Fruit fly (Drosophila melanogaster): Measurements from ENCODE around the gene CG31730.
A peak's percentile ranks its signal among the peaks of the same experiment; 100 is the strongest.

CG31730 gene

DNA sequence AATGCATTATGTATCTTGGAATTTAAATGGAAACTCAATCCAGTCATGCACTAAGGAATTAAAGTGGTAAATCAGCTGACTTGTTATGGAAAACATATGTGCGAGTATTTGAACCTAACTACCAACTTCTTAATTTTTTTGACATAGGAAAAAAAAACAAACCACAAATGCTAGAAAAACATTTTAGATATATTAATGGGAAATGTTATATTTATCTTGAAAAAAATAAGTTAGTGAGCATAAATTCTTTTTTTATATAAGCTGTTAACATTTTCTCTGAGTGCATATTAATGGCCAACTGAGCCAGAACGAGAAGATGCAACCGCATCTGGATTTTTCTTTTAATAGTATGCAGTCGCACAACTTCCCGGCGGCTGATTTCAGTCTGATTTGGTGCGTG is 8.4 kb downstream of the CG31730 start:
- TF ChIP-seq fd96Ca (GFP tag; IDR thresholded peaks at IDR 0.05) (no peak), D1 (tag; optimal IDR thresholded peaks at IDR 0.05) (no peak), Ets98B (GFP tag; IDR thresholded peaks at IDR 0.05) (no peak), Pif1B (GFP tag; optimal IDR thresholded peaks at IDR 0.05) (no peak), CG15710 (tag; optimal IDR thresholded peaks at IDR 0.05) (peak; percentile 31), CG17806 (tag; optimal IDR thresholded peaks at IDR 0.05) (peak; percentile 9), rn (GFP tag; IDR thresholded peaks at IDR 0.05) (no peak), CG34367 (tag; optimal IDR thresholded peaks at IDR 0.05) (no peak), CG8301 (tag; optimal IDR thresholded peaks at IDR 0.05) (peak; percentile 60), CG13204 (GFP tag; optimal IDR thresholded peaks at IDR 0.05) (no peak), CG12605 (GFP tag; IDR thresholded peaks at IDR 0.05) (no peak), gl (tag; optimal IDR thresholded peaks at IDR 0.05) (no peak), EcR (GFP tag; optimal IDR thresholded peaks at IDR 0.05) (no peak), CG10348 (GFP tag; IDR thresholded peaks at IDR 0.05) (no peak), CG14655 (GFP tag; optimal IDR thresholded peaks at IDR 0.05) (peak; percentile 62), CG9948 (tag; optimal IDR thresholded peaks at IDR 0.05) (peak; percentile 17), Pif1A (GFP tag; optimal IDR thresholded peaks at IDR 0.05) (no peak), Snoo (tag; optimal IDR thresholded peaks at IDR 0.05) (no peak), CG4496 (GFP tag; IDR thresholded peaks at IDR 0.05) (no peak), CG8159 (tag; optimal IDR thresholded peaks at IDR 0.05) (peak; percentile 33), CG32121 (GFP tag; IDR thresholded peaks at IDR 0.05) (no peak)

DNA sequence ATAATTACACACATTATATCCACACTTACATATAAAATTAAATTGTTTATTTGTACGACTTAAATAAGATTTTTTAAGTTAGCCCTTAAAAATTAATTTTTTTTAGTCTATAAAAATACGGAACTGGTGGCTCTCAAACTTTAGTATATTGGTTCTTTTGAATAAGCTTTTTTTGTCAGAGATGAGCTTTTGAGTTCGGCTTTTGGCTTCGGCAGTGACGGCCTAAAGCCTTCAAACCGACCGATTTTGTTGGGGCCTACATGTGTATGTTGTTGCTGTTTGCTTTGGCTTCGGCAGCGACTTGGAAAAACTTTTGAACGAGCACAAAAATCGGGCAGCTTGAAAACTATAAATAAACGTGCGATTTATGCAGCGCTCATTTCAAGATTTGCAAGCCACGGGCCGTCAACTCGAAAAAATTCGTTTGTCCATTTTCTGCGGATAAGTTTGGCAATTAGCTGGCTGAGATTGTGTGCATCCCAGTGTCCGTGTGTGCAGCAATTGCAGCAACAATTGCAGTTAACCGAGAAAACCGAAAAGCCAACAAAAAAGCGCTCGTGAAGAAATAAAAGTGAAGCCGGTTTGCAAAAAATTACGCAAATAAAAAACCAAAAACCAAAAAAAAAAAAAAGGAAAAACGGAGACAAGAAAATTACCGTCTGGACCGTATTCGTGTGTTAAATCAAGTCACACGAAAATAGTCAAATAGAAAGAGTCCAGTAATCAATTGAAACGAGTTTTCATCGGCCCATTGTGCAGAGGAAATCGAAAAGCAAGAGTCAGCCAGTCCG is 13.5 kb downstream of the CG31730 start, which contains the start of gene CG16820:
CG16820 (plus strand) TSS at position 378 of the 791 bp plus-strand sequence.
- TF ChIP-seq CG15710 (tag; optimal IDR thresholded peaks at IDR 0.05), result no peak
- peak; percentile 71 for TF ChIP-seq CG12605 (GFP tag; IDR thresholded peaks at IDR 0.05)
- TF ChIP-seq Ets98B (GFP tag; IDR thresholded peaks at IDR 0.05), result peak; percentile 53; the same call in 1 of the 2 replicates

DNA sequence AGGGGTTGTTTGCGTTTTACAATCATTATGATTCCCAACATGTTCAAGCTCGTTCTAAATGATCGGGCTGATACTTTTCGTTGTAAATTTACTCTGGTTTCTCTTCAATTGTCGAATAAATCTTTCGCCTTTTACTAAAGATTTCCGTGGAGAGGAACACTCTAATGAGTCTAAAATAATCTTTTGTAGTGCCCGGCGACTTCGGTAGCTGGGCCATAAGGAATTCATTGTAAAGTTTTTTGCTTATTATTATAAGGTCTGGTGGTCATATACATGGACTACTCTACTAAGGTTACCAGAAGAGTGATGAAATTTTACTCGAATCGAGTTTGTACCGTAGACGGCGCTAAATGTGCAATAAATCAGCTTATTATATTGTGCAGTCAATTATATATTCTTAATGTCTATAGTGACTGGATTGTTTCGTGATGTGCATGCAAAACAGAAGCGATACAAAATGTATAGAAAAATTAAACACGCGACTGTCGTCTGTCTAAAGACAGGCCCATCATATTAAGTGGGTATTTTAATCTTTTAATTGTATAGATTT is 14.7 kb downstream of the CG31730 start:
- no peak for TF ChIP-seq CG10348 (GFP tag; IDR thresholded peaks at IDR 0.05)
- no peak for TF ChIP-seq CG15710 (tag; optimal IDR thresholded peaks at IDR 0.05)
- no peak for TF ChIP-seq Snoo (tag; optimal IDR thresholded peaks at IDR 0.05)
- TF ChIP-seq CG34367 (tag; optimal IDR thresholded peaks at IDR 0.05), result no peak
- TF ChIP-seq rn (GFP tag; IDR thresholded peaks at IDR 0.05), result no peak
- no peak for TF ChIP-seq CG4496 (GFP tag; IDR thresholded peaks at IDR 0.05)
- no peak for TF ChIP-seq D1 (tag; optimal IDR thresholded peaks at IDR 0.05)
- TF ChIP-seq CG14655 (GFP tag; optimal IDR thresholded peaks at IDR 0.05), result no peak
- no peak for TF ChIP-seq fd96Ca (GFP tag; IDR thresholded peaks at IDR 0.05)
- TF ChIP-seq EcR (GFP tag; optimal IDR thresholded peaks at IDR 0.05), result no peak
- TF ChIP-seq CG32121 (GFP tag; IDR thresholded peaks at IDR 0.05), result no peak
- no peak for TF ChIP-seq CG8301 (tag; optimal IDR thresholded peaks at IDR 0.05)
- TF ChIP-seq Pif1A (GFP tag; optimal IDR thresholded peaks at IDR 0.05), result no peak

DNA sequence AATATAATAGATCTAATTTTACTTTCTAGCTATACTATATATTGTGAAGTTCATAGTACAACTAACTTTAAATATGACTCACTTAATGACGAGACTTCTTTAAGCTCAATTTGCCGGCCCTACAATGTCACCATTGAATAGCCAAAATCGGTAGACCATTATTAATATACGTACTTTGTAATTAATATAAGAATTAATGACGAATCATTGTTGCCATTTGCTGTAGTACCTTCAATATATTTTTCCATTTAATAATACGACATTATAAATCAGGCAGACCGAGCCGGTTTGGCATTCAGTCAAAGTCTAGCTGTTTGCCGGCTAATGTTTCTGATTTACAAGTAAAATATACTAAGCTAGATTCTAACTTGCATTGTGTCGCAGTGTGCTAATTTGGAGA is 19.9 kb downstream of the CG31730 start, which contains the start of gene Jhbp13:
Jhbp13 (plus strand) TSS at position 301 of the 400 bp plus-strand sequence.
- no peak for TF ChIP-seq CG10348 (GFP tag; IDR thresholded peaks at IDR 0.05)
- TF ChIP-seq CG12605 (GFP tag; IDR thresholded peaks at IDR 0.05), result no peak
- TF ChIP-seq CG17806 (tag; optimal IDR thresholded peaks at IDR 0.05), result no peak
- TF ChIP-seq rn (GFP tag; IDR thresholded peaks at IDR 0.05), result no peak
- no peak for TF ChIP-seq Pif1B (GFP tag; optimal IDR thresholded peaks at IDR 0.05)
- no peak for TF ChIP-seq Ets98B (GFP tag; IDR thresholded peaks at IDR 0.05)
- TF ChIP-seq EcR (GFP tag; optimal IDR thresholded peaks at IDR 0.05), result no peak

DNA sequence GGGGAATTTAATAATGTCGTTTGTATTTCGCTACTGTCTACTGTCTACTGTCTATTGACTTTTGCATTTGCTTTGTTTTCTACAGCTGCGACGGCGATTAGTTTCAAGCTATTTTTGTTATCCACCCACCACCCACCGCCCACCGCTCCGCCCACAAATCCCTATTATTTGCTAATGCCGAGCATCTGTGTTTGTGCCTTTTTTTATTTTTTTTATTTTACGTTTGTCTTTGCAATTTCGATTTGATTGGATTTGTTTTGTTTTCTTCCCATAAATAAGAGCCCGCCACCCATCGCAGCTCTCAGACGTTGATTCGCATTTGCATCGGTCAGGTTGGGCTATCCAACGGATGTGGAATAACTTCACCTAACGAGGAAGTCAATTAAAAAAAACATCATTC is 23.3 kb downstream of the CG31730 start, which contains the start of gene Jhbp14:
Jhbp14 (plus strand) TSS at position 301 of the 400 bp plus-strand sequence.
- TF ChIP-seq Pif1B (GFP tag; optimal IDR thresholded peaks at IDR 0.05) (no peak), CG10348 (GFP tag; IDR thresholded peaks at IDR 0.05) (no peak), CG8301 (tag; optimal IDR thresholded peaks at IDR 0.05) (no peak), CG9948 (tag; optimal IDR thresholded peaks at IDR 0.05) (no peak), fd96Ca (GFP tag; IDR thresholded peaks at IDR 0.05) (no peak)

DNA sequence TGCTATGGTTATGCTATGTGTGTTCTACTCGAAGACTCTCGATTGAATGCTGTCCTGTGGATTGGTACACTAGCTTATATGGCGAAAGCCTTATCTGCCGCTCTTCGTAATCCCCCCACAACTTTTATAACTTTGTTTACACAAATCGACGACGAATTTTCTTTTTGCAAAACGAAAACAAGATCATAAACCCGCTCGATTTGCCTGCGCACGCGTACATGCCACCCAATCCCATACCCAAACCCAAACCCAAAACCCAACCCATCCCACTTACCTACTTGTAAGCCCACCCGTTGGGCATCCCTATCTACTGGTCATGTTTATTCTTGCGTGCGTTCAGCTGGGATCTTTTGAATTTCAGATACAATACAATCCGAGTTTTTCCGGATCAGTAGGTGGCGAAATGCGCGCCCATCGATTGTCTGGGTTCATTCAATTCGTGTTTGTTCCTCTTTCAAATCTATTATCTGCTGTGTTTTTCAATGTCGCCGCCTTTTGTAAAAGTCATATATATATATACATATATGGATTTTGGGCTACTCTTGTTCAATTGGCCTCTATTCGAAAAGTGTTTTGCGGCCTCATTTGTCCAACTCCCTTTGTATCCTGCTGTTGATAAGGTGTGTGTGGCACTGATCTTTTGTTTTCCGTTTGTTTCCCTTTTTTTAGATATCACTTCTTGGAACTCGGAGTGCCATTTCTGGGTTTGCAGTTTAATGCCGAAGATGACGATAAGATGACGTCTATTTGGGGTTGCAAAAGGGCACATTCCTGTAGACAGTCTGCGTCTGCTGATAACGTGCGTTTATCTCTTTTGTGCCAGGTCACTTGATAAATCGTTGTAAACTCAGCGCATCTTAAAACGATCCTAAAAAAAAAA is 24.7 kb downstream of the CG31730 start, which contains the start of gene Mabi:
Mabi (minus strand) TSS at position 51 of the 880 bp plus-strand sequence.
- TF ChIP-seq rn (GFP tag; IDR thresholded peaks at IDR 0.05) (no peak), CG15710 (tag; optimal IDR thresholded peaks at IDR 0.05) (no peak), CG10348 (GFP tag; IDR thresholded peaks at IDR 0.05) (no peak), Ets98B (GFP tag; IDR thresholded peaks at IDR 0.05) (no peak), EcR (GFP tag; optimal IDR thresholded peaks at IDR 0.05) (no peak), fd96Ca (GFP tag; IDR thresholded peaks at IDR 0.05) (no peak), CG8301 (tag; optimal IDR thresholded peaks at IDR 0.05) (no peak), Pif1A (GFP tag; optimal IDR thresholded peaks at IDR 0.05) (no peak), CG8159 (tag; optimal IDR thresholded peaks at IDR 0.05) (no peak), gl (tag; optimal IDR thresholded peaks at IDR 0.05) (no peak), CG32121 (GFP tag; IDR thresholded peaks at IDR 0.05) (no peak), CG14655 (GFP tag; optimal IDR thresholded peaks at IDR 0.05) (no peak), CG13204 (GFP tag; optimal IDR thresholded peaks at IDR 0.05) (no peak), CG17806 (tag; optimal IDR thresholded peaks at IDR 0.05) (no peak), CG12605 (GFP tag; IDR thresholded peaks at IDR 0.05) (no peak), CG9948 (tag; optimal IDR thresholded peaks at IDR 0.05) (no peak), Pif1B (GFP tag; optimal IDR thresholded peaks at IDR 0.05) (no peak), CG4496 (GFP tag; IDR thresholded peaks at IDR 0.05) (no peak), Snoo (tag; optimal IDR thresholded peaks at IDR 0.05) (no peak), CG34367 (tag; optimal IDR thresholded peaks at IDR 0.05) (no peak)
